Fruit fly (Drosophila melanogaster) whole organism, embryonic: ENCODE data around the gene Vav.
A peak's percentile ranks its signal among the peaks of the same experiment; 100 is the strongest.

Experiments
- Atf3 ChIP-seq: fragments of 200-800 bp; sonication (Bioruptor generic); optimal IDR thresholded peaks from 3 replicates; lab custom pipeline; 2016; ENCODE audit warnings: missing biosample characterization, missing genetic modification characterization
- Bgb ChIP-seq: fragments of 200-800 bp; sonication (Bioruptor generic); IDR thresholded peaks from 2 replicates; pipeline ENCODE4 v1.3.6; 2022; ENCODE audit warnings: missing biosample characterization, missing genetic modification characterization; ENCODE audit not compliant: partially characterized antibody
- Bteb2 ChIP-seq: fragments of 200-800 bp; sonication (Bioruptor generic); optimal IDR thresholded peaks from 2 replicates; lab custom pipeline; 2016; ENCODE audit warnings: missing biosample characterization, missing genetic modification characterization
- CG10565 ChIP-seq: fragments of 200-800 bp; sonication (Bioruptor generic); optimal IDR thresholded peaks from 3 replicates; lab custom pipeline; 2016; ENCODE audit warnings: missing biosample characterization, mild to moderate bottlenecking, missing genetic modification characterization
- CG11695 ChIP-seq: fragments of 200-800 bp; sonication (Bioruptor generic); IDR thresholded peaks from 3 replicates; pipeline ENCODE4 v1.3.6; 2022; ENCODE audit warnings: missing biosample characterization, missing genetic modification characterization
- CG14860 ChIP-seq: fragments of 200-800 bp; sonication (Bioruptor generic); IDR thresholded peaks from 3 replicates; pipeline ENCODE4 v1.3.6; 2022; ENCODE audit warnings: missing biosample characterization, missing genetic modification characterization; ENCODE audit not compliant: partially characterized antibody
- CG16779 ChIP-seq: fragments of 200-800 bp; sonication (Bioruptor generic); IDR thresholded peaks from 2 replicates; pipeline ENCODE4 v1.3.6; 2022; ENCODE audit warnings: missing biosample characterization, missing genetic modification characterization
- CG17568 ChIP-seq: fragments of 200-800 bp; sonication (Bioruptor generic); optimal IDR thresholded peaks from 2 replicates; lab custom pipeline; 2018; ENCODE audit warnings: missing biosample characterization, mild to moderate bottlenecking, missing genetic modification characterization, moderate library complexity
- CG17802 ChIP-seq: fragments of 200-800 bp; sonication (Bioruptor generic); optimal IDR thresholded peaks from 2 replicates; lab custom pipeline; 2018; ENCODE audit warnings: missing biosample characterization, mild to moderate bottlenecking, missing genetic modification characterization, moderate library complexity
- CG17912 ChIP-seq: fragments of 200-800 bp; sonication (Bioruptor generic); optimal IDR thresholded peaks from 2 replicates; lab custom pipeline; 2018; ENCODE audit warnings: missing biosample characterization, mild to moderate bottlenecking, missing genetic modification characterization
- CG18599 ChIP-seq: fragments of 200-800 bp; sonication (Bioruptor generic); optimal IDR thresholded peaks from 3 replicates; lab custom pipeline; 2017; ENCODE audit warnings: missing biosample characterization, missing genetic modification characterization, mild to moderate bottlenecking, moderate library complexity, missing genetic modification reagents
- CG2129 ChIP-seq: fragments of 200-800 bp; sonication (Bioruptor generic); IDR thresholded peaks from 2 replicates; pipeline ENCODE4 v1.3.6; 2022; ENCODE audit warnings: missing biosample characterization, missing genetic modification characterization; ENCODE audit not compliant: partially characterized antibody
- CG4820 ChIP-seq: fragments of 200-800 bp; sonication (Bioruptor generic); optimal IDR thresholded peaks from 3 replicates; lab custom pipeline; 2016; ENCODE audit warnings: missing biosample characterization, missing genetic modification characterization
- CG6654 ChIP-seq: fragments of 200-800 bp; sonication (Bioruptor generic); optimal IDR thresholded peaks from 2 replicates; lab custom pipeline; 2017; ENCODE audit warnings: missing biosample characterization, mild to moderate bottlenecking, missing genetic modification characterization
- CG7556 ChIP-seq: fragments of 200-800 bp; sonication (Bioruptor generic); optimal IDR thresholded peaks from 2 replicates; lab custom pipeline; 2017; ENCODE audit warnings: missing biosample characterization, mild to moderate bottlenecking, missing genetic modification characterization
- CG7963 ChIP-seq: fragments of 200-800 bp; sonication (Bioruptor generic); IDR thresholded peaks from 3 replicates; pipeline ENCODE4 v1.3.6; 2022; ENCODE audit warnings: missing biosample characterization, missing genetic modification characterization; ENCODE audit not compliant: partially characterized antibody
- CG7987 ChIP-seq: fragments of 200-800 bp; sonication (Bioruptor generic); optimal IDR thresholded peaks from 2 replicates; lab custom pipeline; 2018; ENCODE audit warnings: missing biosample characterization, mild to moderate bottlenecking, missing genetic modification characterization, moderate library complexity
- Eip74EF ChIP-seq, 2 experiments: fragments of 200-800 bp in 1 of 2; fragments of >200 bp in 1 of 2; sonication (Bioruptor generic) in 1 of 2; optimal IDR thresholded peaks; 2 replicates each; lab custom pipeline; 2017 to 2019; ENCODE audit warnings: missing biosample characterization in 2 of 2, missing genetic modification characterization in 2 of 2, mild to moderate bottlenecking in 1 of 2, moderate library complexity in 1 of 2
- Fer2 ChIP-seq: fragments of 200-800 bp; sonication (Bioruptor generic); optimal IDR thresholded peaks from 2 replicates; lab custom pipeline; 2018; ENCODE audit warnings: missing biosample characterization, mild to moderate bottlenecking, missing genetic modification characterization, moderate library complexity
- HmgZ ChIP-seq: fragments of 200-800 bp; sonication (Bioruptor generic); optimal IDR thresholded peaks from 2 replicates; lab custom pipeline; 2018; ENCODE audit warnings: missing biosample characterization, mild to moderate bottlenecking, missing genetic modification characterization
- Hmr ChIP-seq: fragments of 200-800 bp; sonication (Bioruptor generic); optimal IDR thresholded peaks from 3 replicates; lab custom pipeline; 2017; ENCODE audit warnings: mild to moderate bottlenecking, missing biosample characterization, missing genetic modification reagents, missing genetic modification characterization
- MESR4 ChIP-seq: fragments of 200-800 bp; sonication (Bioruptor generic); optimal IDR thresholded peaks from 2 replicates; lab custom pipeline; 2018; ENCODE audit warnings: missing biosample characterization, mild to moderate bottlenecking, missing genetic modification characterization, moderate library complexity
- Max ChIP-seq: fragments of 200-800 bp; sonication (Bioruptor generic); optimal IDR thresholded peaks from 2 replicates; lab custom pipeline; 2016; ENCODE audit warnings: missing biosample characterization, mild to moderate bottlenecking, missing genetic modification characterization
- Myb ChIP-seq: fragments of 200-800 bp; sonication (Bioruptor generic); optimal IDR thresholded peaks from 2 replicates; lab custom pipeline; 2016; ENCODE audit warnings: missing biosample characterization, missing genetic modification characterization
- Nf-YA ChIP-seq: fragments of 200-800 bp; sonication (Bioruptor generic); IDR thresholded peaks from 2 replicates; pipeline ENCODE4 v1.3.6; 2022; ENCODE audit warnings: missing biosample characterization, missing genetic modification characterization
- Oaz ChIP-seq: fragments of 200-800 bp; sonication (Bioruptor generic); IDR thresholded peaks from 2 replicates; pipeline ENCODE4 v1.3.6; 2022; ENCODE audit warnings: missing biosample characterization, missing genetic modification characterization
- Oli ChIP-seq: fragments of 200-800 bp; sonication (Bioruptor generic); optimal IDR thresholded peaks from 2 replicates; lab custom pipeline; 2018; ENCODE audit warnings: missing biosample characterization, mild to moderate bottlenecking, missing genetic modification characterization, moderate library complexity
- Ravus ChIP-seq: fragments of 200-800 bp; sonication (Bioruptor generic); IDR thresholded peaks from 2 replicates; pipeline ENCODE4 v1.3.6; 2022; ENCODE audit warnings: missing biosample characterization, missing genetic modification characterization
- Side ChIP-seq: fragments of 200-800 bp; sonication (Bioruptor generic); optimal IDR thresholded peaks from 2 replicates; lab custom pipeline; 2016; ENCODE audit warnings: missing biosample characterization, missing genetic modification characterization
- Sox102F ChIP-seq: fragments of 200-800 bp; sonication (Bioruptor generic); optimal IDR thresholded peaks from 2 replicates; lab custom pipeline; 2018; ENCODE audit warnings: missing biosample characterization, mild to moderate bottlenecking, missing genetic modification characterization, moderate library complexity
- TFAM ChIP-seq: fragments of 200-800 bp; sonication (Bioruptor generic); optimal IDR thresholded peaks from 2 replicates; lab custom pipeline; 2017; ENCODE audit warnings: missing biosample characterization, missing genetic modification characterization, inconsistent platforms
- Taf1 ChIP-seq: fragments of 200-800 bp; sonication (Bioruptor generic); IDR thresholded peaks from 2 replicates; pipeline ENCODE4 v1.3.6; 2022; ENCODE audit warnings: missing biosample characterization, missing genetic modification characterization
- ab ChIP-seq: fragments of 200-800 bp; sonication (Bioruptor generic); optimal IDR thresholded peaks from 2 replicates; lab custom pipeline; 2016; ENCODE audit warnings: missing biosample characterization, missing genetic modification characterization
- chm ChIP-seq: fragments of 200-800 bp; sonication (Bioruptor generic); IDR thresholded peaks from 2 replicates; pipeline ENCODE4 v1.3.6; 2022; ENCODE audit warnings: missing biosample characterization, missing genetic modification characterization
- cwo ChIP-seq: fragments of 200-800 bp; sonication (Bioruptor generic); optimal IDR thresholded peaks from 3 replicates; lab custom pipeline; 2017; ENCODE audit warnings: missing biosample characterization, missing genetic modification characterization, mild to moderate bottlenecking, moderate library complexity, missing genetic modification reagents
- dm ChIP-seq: fragments of 200-800 bp; sonication (Bioruptor generic); optimal IDR thresholded peaks from 3 replicates; lab custom pipeline; 2016; ENCODE audit warnings: missing biosample characterization, missing genetic modification characterization
- dmrt99B ChIP-seq: fragments of 200-800 bp; sonication (Bioruptor generic); optimal IDR thresholded peaks from 2 replicates; lab custom pipeline; 2018; ENCODE audit warnings: missing biosample characterization, mild to moderate bottlenecking, missing genetic modification characterization, moderate library complexity
- ems ChIP-seq: fragments of 200-800 bp; sonication (Bioruptor generic); optimal IDR thresholded peaks from 3 replicates; lab custom pipeline; 2016; ENCODE audit warnings: missing biosample characterization, missing genetic modification characterization
- fd102C ChIP-seq: fragments of 200-800 bp; sonication (Bioruptor generic); optimal IDR thresholded peaks from 2 replicates; lab custom pipeline; 2018; ENCODE audit warnings: missing biosample characterization, mild to moderate bottlenecking, missing genetic modification characterization, moderate library complexity
- lbe ChIP-seq: fragments of 200-800 bp; sonication (Bioruptor generic); optimal IDR thresholded peaks from 2 replicates; lab custom pipeline; 2016; ENCODE audit warnings: missing biosample characterization, mild to moderate bottlenecking, missing genetic modification characterization
- nerfin-1 ChIP-seq: fragments of 200-800 bp; sonication (Bioruptor generic); optimal IDR thresholded peaks from 3 replicates; lab custom pipeline; 2019; ENCODE audit warnings: missing biosample characterization, mild to moderate bottlenecking, missing genetic modification characterization, moderate library complexity
- onecut ChIP-seq: fragments of 200-800 bp; sonication (Bioruptor generic); IDR thresholded peaks from 2 replicates; pipeline ENCODE4 v1.3.6; 2022; ENCODE audit warnings: missing biosample characterization, missing genetic modification characterization
- sc ChIP-seq, 3 experiments: fragments of >200 bp in 2 of 3; fragments of 200-800 bp in 1 of 3; sonication (Bioruptor generic) in 1 of 3; optimal IDR thresholded peaks; 2 replicates in 2 of 3; 3 replicates in 1 of 3; lab custom pipeline; 2017; ENCODE audit warnings: mild to moderate bottlenecking in 1 of 3, missing biosample characterization in 1 of 3, missing genetic modification characterization in 1 of 3, missing genetic modification reagents in 1 of 3
- sisA ChIP-seq: fragments of 200-800 bp; sonication (Bioruptor generic); IDR thresholded peaks from 2 replicates; pipeline ENCODE4 v1.3.6; 2022; ENCODE audit warnings: missing biosample characterization, missing genetic modification characterization
- tll ChIP-seq, 2 experiments: fragments of 200-800 bp in 1 of 2; fragments of >200 bp in 1 of 2; sonication (Bioruptor generic) in 1 of 2; optimal IDR thresholded peaks; 2 replicates each; lab custom pipeline; 2017 to 2019; ENCODE audit warnings: missing biosample characterization in 2 of 2, missing genetic modification characterization in 2 of 2, mild to moderate bottlenecking in 1 of 2, moderate library complexity in 1 of 2
- tna ChIP-seq: fragments of 200-800 bp; sonication (Bioruptor generic); IDR thresholded peaks from 2 replicates; pipeline ENCODE4 v1.3.6; 2022; ENCODE audit warnings: missing biosample characterization, missing genetic modification characterization; ENCODE audit not compliant: partially characterized antibody
- tx ChIP-seq: fragments of 200-800 bp; sonication (Bioruptor generic); optimal IDR thresholded peaks from 2 replicates; lab custom pipeline; 2016; ENCODE audit warnings: missing biosample characterization, missing genetic modification characterization
- vfl ChIP-seq: fragments of 200-800 bp; sonication (Bioruptor generic); optimal IDR thresholded peaks from 2 replicates; lab custom pipeline; 2016; ENCODE audit warnings: missing biosample characterization, missing genetic modification characterization
- vnd ChIP-seq: fragments of 200-800 bp; sonication (Bioruptor generic); IDR thresholded peaks from 3 replicates; pipeline ENCODE4 v1.3.6; 2022; ENCODE audit warnings: missing biosample characterization, missing genetic modification characterization; ENCODE audit not compliant: partially characterized antibody
- yki ChIP-seq: fragments of >200 bp; optimal IDR thresholded peaks from 3 replicates; lab custom pipeline; 2018

The Vav gene

dm6 chrX:19306531-19306930 lies 44.9 kb downstream of the Vav start (continued):
- TF ChIP-seq Myb (GFP tag; lab: Kevin White, UChicago) (no peak), CG7987 (peak; percentile 42), cwo (peak; percentile 30), nerfin-1 (tag; lab: Kevin White, UChicago) (no peak), tll (GFP tag; optimal IDR thresholded peaks at IDR 0.05; lab: Kevin White, UChicago) (no peak), Taf1 (GFP tag; lab: Robert Waterston, UW) (no peak), ems (GFP tag; lab: Kevin White, UChicago) (no peak), dmrt99B (tag; lab: Kevin White, UChicago) (peak; percentile 43), CG2129 (GFP tag; lab: Robert Waterston, UW) (no peak), CG10565 (no peak), lbe (no peak), CG17802 (no peak), fd102C (GFP tag; lab: Kevin White, UChicago) (no peak), sc (optimal IDR thresholded peaks at IDR 0.05; lab: Kevin White, UChicago) (no peak), sc (GFP tag; optimal IDR thresholded peaks at IDR 0.05; lab: Kevin White, UChicago) (no peak), CG11695 (GFP tag; lab: Robert Waterston, UW) (no peak), sisA (GFP tag; lab: Robert Waterston, UW) (no peak), CG4820 (GFP tag; lab: Kevin White, UChicago) (no peak), Oli (tag; lab: Kevin White, UChicago) (no peak), onecut (GFP tag; lab: Robert Waterston, UW) (no peak), vnd (no peak), CG7963 (no peak), Max (no peak), Eip74EF (GFP tag; optimal IDR thresholded peaks at IDR 0.05; lab: Kevin White, UChicago) (no peak), CG18599 (GFP tag; lab: Kevin White, UChicago) (peak; percentile 63), MESR4 (no peak), dm (GFP tag; lab: Kevin White, UChicago) (no peak), Side (GFP tag; lab: Kevin White, UChicago) (no peak), CG7556 (GFP tag; lab: Kevin White, UChicago) (no peak), Hmr (peak; percentile 62), Bgb (GFP tag; lab: Robert Waterston, UW) (no peak), Oaz (GFP tag; lab: Robert Waterston, UW) (no peak), Fer2 (peak; percentile 31), TFAM (GFP tag; lab: Kevin White, UChicago) (no peak), CG6654 (GFP tag; lab: Kevin White, UChicago) (no peak), tx (GFP tag; lab: Kevin White, UChicago) (no peak), CG17912 (peak; percentile 36), Bteb2 (GFP tag; lab: Kevin White, UChicago) (no peak), chm (GFP tag; lab: Robert Waterston, UW) (no peak), CG16779 (GFP tag; lab: Robert Waterston, UW) (no peak), Ravus (GFP tag; lab: Robert Waterston, UW) (no peak), Sox102F (GFP tag; lab: Kevin White, UChicago) (no peak), Nf-YA (GFP tag; lab: Robert Waterston, UW) (no peak), tna (GFP tag; lab: Robert Waterston, UW) (no peak), CG17568 (GFP tag; lab: Kevin White, UChicago) (no peak), HmgZ (tag; lab: Kevin White, UChicago) (peak; percentile 1), vfl (no peak), yki (lab: Kevin White, UChicago) (no peak), CG14860 (no peak), Atf3 (GFP tag; lab: Kevin White, UChicago) (no peak), ab (no peak)
